Fruit fly (Drosophila melanogaster) whole organism, pupa: ENCODE measurements around the gene cactin.

Experiments
- CG10348 ChIP-seq: fragments of 200-800 bp; sonication (Bioruptor generic); IDR thresholded peaks from 2 replicates; pipeline ENCODE4 v1.3.6; 2022; ENCODE audit warnings: missing biosample characterization, missing genetic modification characterization
- CG12605 ChIP-seq: fragments of 200-800 bp; sonication (Bioruptor generic); IDR thresholded peaks from 2 replicates; pipeline ENCODE4 v1.3.6; 2022; ENCODE audit warnings: missing biosample characterization, missing genetic modification characterization
- CG13204 ChIP-seq: fragments of 200-800 bp; sonication (Bioruptor generic); optimal IDR thresholded peaks from 2 replicates; lab custom pipeline; 2018; ENCODE audit warnings: missing biosample characterization, mild to moderate bottlenecking, missing genetic modification characterization, moderate library complexity
- CG14655 ChIP-seq: fragments of 200-800 bp; sonication (Bioruptor generic); optimal IDR thresholded peaks from 3 replicates; lab custom pipeline; 2017; ENCODE audit warnings: mild to moderate bottlenecking, missing biosample characterization, missing genetic modification reagents, missing genetic modification characterization
- CG32121 ChIP-seq: fragments of 200-800 bp; sonication (Bioruptor generic); IDR thresholded peaks from 2 replicates; pipeline ENCODE4 v1.3.6; 2022; ENCODE audit warnings: missing biosample characterization, missing genetic modification characterization
- CG8159 ChIP-seq: fragments of 200-800 bp; sonication (Bioruptor generic); optimal IDR thresholded peaks from 3 replicates; lab custom pipeline; 2018; ENCODE audit warnings: missing biosample characterization, mild to moderate bottlenecking, missing genetic modification characterization, moderate library complexity
- CG8301 ChIP-seq: fragments of 200-800 bp; sonication (Bioruptor generic); optimal IDR thresholded peaks from 2 replicates; lab custom pipeline; 2018; ENCODE audit warnings: missing biosample characterization, mild to moderate bottlenecking, missing genetic modification characterization
- EcR ChIP-seq: fragments of 200-800 bp; sonication (Bioruptor generic); optimal IDR thresholded peaks from 3 replicates; lab custom pipeline; 2019; ENCODE audit warnings: missing biosample characterization, missing genetic modification characterization, mild to moderate bottlenecking, moderate library complexity, missing genetic modification reagents
- Pif1A ChIP-seq: fragments of 200-800 bp; sonication (Bioruptor generic); optimal IDR thresholded peaks from 3 replicates; lab custom pipeline; 2016; ENCODE audit warnings: missing biosample characterization, missing genetic modification characterization
- Pif1B ChIP-seq: fragments of 200-800 bp; sonication (Bioruptor generic); optimal IDR thresholded peaks from 3 replicates; lab custom pipeline; 2016; ENCODE audit warnings: missing biosample characterization, missing genetic modification characterization
- Snoo ChIP-seq: fragments of 200-800 bp; sonication (Bioruptor generic); optimal IDR thresholded peaks from 3 replicates; lab custom pipeline; 2017; ENCODE audit warnings: missing biosample characterization, mild to moderate bottlenecking, missing genetic modification characterization, inconsistent platforms
- rn ChIP-seq: fragments of 200-800 bp; sonication (Bioruptor generic); IDR thresholded peaks from 2 replicates; pipeline ENCODE4 v1.3.6; 2022; ENCODE audit warnings: missing biosample characterization, missing genetic modification characterization

- no peak for TF ChIP-seq Snoo (tag; lab: Kevin White, UChicago)
- no peak for TF ChIP-seq CG13204 (GFP tag; lab: Kevin White, UChicago)
- TF ChIP-seq EcR (GFP tag; lab: Kevin White, UChicago) = no peak
- TF ChIP-seq CG8159 (tag; lab: Kevin White, UChicago) = no peak
- TF ChIP-seq CG14655 (GFP tag; lab: Kevin White, UChicago) = no peak
- no peak for TF ChIP-seq Pif1B (GFP tag; lab: Kevin White, UChicago)
- no peak for TF ChIP-seq rn (GFP tag; lab: Robert Waterston, UW)
- no peak for TF ChIP-seq Pif1A (GFP tag; lab: Kevin White, UChicago)
- TF ChIP-seq CG32121 (GFP tag; lab: Robert Waterston, UW) = no peak
- TF ChIP-seq CG10348 (GFP tag; lab: Robert Waterston, UW) = no peak
- TF ChIP-seq CG8301 (tag; lab: Kevin White, UChicago) = no peak
- TF ChIP-seq CG12605 (GFP tag; lab: Robert Waterston, UW) = no peak
These were observed 42.6 kb downstream of the cactin start for dm6 chrX:20466382-20466928.
